Fruit fly (Drosophila melanogaster) whole organism, embryonic: ENCODE measurements around the gene SMC1.

Source experiments
- Asciz ChIP-seq: fragments of 200-800 bp; sonication (Bioruptor generic); optimal IDR thresholded peaks from 2 replicates; lab custom pipeline; 2017; ENCODE audit warnings: missing biosample characterization, mild to moderate bottlenecking, missing genetic modification characterization, missing genetic modification reagents
- BtbVII ChIP-seq: fragments of 200-800 bp; sonication (Bioruptor generic); optimal IDR thresholded peaks from 3 replicates; lab custom pipeline; 2017; ENCODE audit warnings: missing biosample characterization, mild to moderate bottlenecking, missing genetic modification characterization
- C15 ChIP-seq: fragments of 200-800 bp; sonication (Bioruptor generic); IDR thresholded peaks from 3 replicates; pipeline ENCODE4 v1.3.6; 2022; ENCODE audit warnings: missing biosample characterization, missing genetic modification characterization
- CG11696 ChIP-seq: fragments of 200-800 bp; sonication (Bioruptor generic); IDR thresholded peaks from 2 replicates; pipeline ENCODE4 v1.3.6; 2022; ENCODE audit warnings: missing biosample characterization, missing genetic modification characterization
- CG12155 ChIP-seq: fragments of 200-800 bp; sonication (Bioruptor generic); optimal IDR thresholded peaks from 3 replicates; lab custom pipeline; 2016; ENCODE audit warnings: missing biosample characterization, missing genetic modification characterization
- CG13775 ChIP-seq: fragments of 200-800 bp; sonication (Bioruptor generic); optimal IDR thresholded peaks from 3 replicates; lab custom pipeline; 2017; ENCODE audit warnings: missing biosample characterization, mild to moderate bottlenecking, missing genetic modification characterization
- CG14710 ChIP-seq: fragments of 200-800 bp; sonication (Bioruptor generic); optimal IDR thresholded peaks from 3 replicates; lab custom pipeline; 2019; ENCODE audit warnings: missing biosample characterization, mild to moderate bottlenecking, missing genetic modification characterization, moderate library complexity
- CG14860 ChIP-seq: fragments of 200-800 bp; sonication (Bioruptor generic); IDR thresholded peaks from 3 replicates; pipeline ENCODE4 v1.3.6; 2022; ENCODE audit warnings: missing biosample characterization, missing genetic modification characterization; ENCODE audit not compliant: partially characterized antibody
- CG1529 ChIP-seq: fragments of 200-800 bp; sonication (Bioruptor generic); optimal IDR thresholded peaks from 3 replicates; lab custom pipeline; 2018; ENCODE audit warnings: missing biosample characterization, missing genetic modification characterization
- CG15601 ChIP-seq: fragments of 200-800 bp; sonication (Bioruptor generic); optimal IDR thresholded peaks from 3 replicates; lab custom pipeline; 2019; ENCODE audit warnings: missing biosample characterization, mild to moderate bottlenecking, missing genetic modification characterization, moderate library complexity
- CG17361 ChIP-seq: fragments of 200-800 bp; sonication (Bioruptor generic); IDR thresholded peaks from 3 replicates; pipeline ENCODE4 v1.3.6; 2022; ENCODE audit warnings: missing biosample characterization, missing genetic modification characterization
- CG1792 ChIP-seq: fragments of 200-800 bp; sonication (Bioruptor generic); optimal IDR thresholded peaks from 2 replicates; lab custom pipeline; 2016; ENCODE audit warnings: missing biosample characterization, missing genetic modification characterization
- CG2202 ChIP-seq: fragments of 200-800 bp; sonication (Bioruptor generic); optimal IDR thresholded peaks from 2 replicates; lab custom pipeline; 2018; ENCODE audit warnings: missing biosample characterization, mild to moderate bottlenecking, missing genetic modification characterization
- CG32767 ChIP-seq: fragments of 200-800 bp; sonication (Bioruptor generic); IDR thresholded peaks from 2 replicates; pipeline ENCODE4 v1.3.6; 2022; ENCODE audit warnings: missing biosample characterization, missing genetic modification characterization
- CG33557 ChIP-seq: fragments of 200-800 bp; sonication (Bioruptor generic); optimal IDR thresholded peaks from 2 replicates; lab custom pipeline; 2019; ENCODE audit warnings: missing biosample characterization, mild to moderate bottlenecking, missing genetic modification characterization, moderate library complexity
- CG6272 ChIP-seq: fragments of 200-800 bp; sonication (Bioruptor generic); IDR thresholded peaks from 2 replicates; pipeline ENCODE4 v1.3.6; 2022; ENCODE audit warnings: missing biosample characterization, missing genetic modification characterization
- CG8359 ChIP-seq: fragments of 200-800 bp; sonication (Bioruptor generic); optimal IDR thresholded peaks from 2 replicates; lab custom pipeline; 2017; ENCODE audit warnings: missing biosample characterization, mild to moderate bottlenecking, missing genetic modification characterization, borderline replicate concordance
- Chrac-16 ChIP-seq: fragments of 200-800 bp; sonication (Bioruptor generic); optimal IDR thresholded peaks from 3 replicates; lab custom pipeline; 2016; ENCODE audit warnings: missing biosample characterization, missing genetic modification characterization
- Dad ChIP-seq: fragments of 200-800 bp; sonication (Bioruptor generic); optimal IDR thresholded peaks from 3 replicates; lab custom pipeline; 2016; ENCODE audit warnings: missing biosample characterization, missing genetic modification characterization
- Dbx ChIP-seq: fragments of 200-800 bp; sonication (Bioruptor generic); IDR thresholded peaks from 3 replicates; pipeline ENCODE4 v1.3.6; 2022; ENCODE audit warnings: missing biosample characterization, missing genetic modification characterization
- E2f2 ChIP-seq: fragments of 200-800 bp; sonication (Bioruptor generic); IDR thresholded peaks from 2 replicates; pipeline ENCODE4 v1.3.6; 2022; ENCODE audit warnings: missing biosample characterization, missing genetic modification characterization
- Elba2 ChIP-seq: fragments of 200-800 bp; sonication (Bioruptor generic); optimal IDR thresholded peaks from 3 replicates; lab custom pipeline; 2016; ENCODE audit warnings: missing biosample characterization, missing genetic modification characterization
- Fer2 ChIP-seq: fragments of 200-800 bp; sonication (Bioruptor generic); optimal IDR thresholded peaks from 2 replicates; lab custom pipeline; 2018; ENCODE audit warnings: missing biosample characterization, mild to moderate bottlenecking, missing genetic modification characterization, moderate library complexity
- Fer3 ChIP-seq: fragments of 200-800 bp; sonication (Bioruptor generic); optimal IDR thresholded peaks from 2 replicates; lab custom pipeline; 2018; ENCODE audit warnings: missing biosample characterization, mild to moderate bottlenecking, missing genetic modification characterization, moderate library complexity
- Hand ChIP-seq: fragments of 200-800 bp; sonication (Bioruptor generic); optimal IDR thresholded peaks from 2 replicates; lab custom pipeline; 2017; ENCODE audit warnings: mild to moderate bottlenecking, missing biosample characterization, missing genetic modification reagents, missing genetic modification characterization
- Hr51 ChIP-seq, 2 experiments: fragments of 200-800 bp; sonication (Bioruptor generic); optimal IDR thresholded peaks; 2 replicates in 1 of 2; 3 replicates in 1 of 2; lab custom pipeline; 2016 to 2018; ENCODE audit warnings: missing biosample characterization in 2 of 2, missing genetic modification characterization in 2 of 2, mild to moderate bottlenecking in 1 of 2, moderate library complexity in 1 of 2
- Hsf ChIP-seq: fragments of 200-800 bp; sonication (Bioruptor generic); optimal IDR thresholded peaks from 3 replicates; lab custom pipeline; 2016; ENCODE audit warnings: missing biosample characterization, missing genetic modification characterization
- Kr ChIP-seq: fragments of 200-800 bp; sonication (Bioruptor generic); optimal IDR thresholded peaks from 2 replicates; lab custom pipeline; 2017; ENCODE audit warnings: missing biosample characterization, mild to moderate bottlenecking, missing genetic modification characterization
- Lim3 ChIP-seq: fragments of 200-800 bp; sonication (Bioruptor generic); IDR thresholded peaks from 2 replicates; pipeline ENCODE4 v1.3.6; 2022; ENCODE audit warnings: missing biosample characterization, missing genetic modification characterization
- NC2β ChIP-seq: fragments of 200-800 bp; sonication (Bioruptor generic); optimal IDR thresholded peaks from 2 replicates; lab custom pipeline; 2016; ENCODE audit warnings: missing biosample characterization, missing genetic modification characterization
- NFAT ChIP-seq: fragments of 200-800 bp; sonication (Bioruptor generic); IDR thresholded peaks from 2 replicates; pipeline ENCODE4 v1.3.6; 2022; ENCODE audit warnings: missing biosample characterization, missing genetic modification characterization
- Optix ChIP-seq: fragments of 200-800 bp; sonication (Bioruptor generic); IDR thresholded peaks from 3 replicates; pipeline ENCODE4 v1.3.6; 2022; ENCODE audit warnings: missing biosample characterization, missing genetic modification characterization
- Ravus ChIP-seq: fragments of 200-800 bp; sonication (Bioruptor generic); IDR thresholded peaks from 2 replicates; pipeline ENCODE4 v1.3.6; 2022; ENCODE audit warnings: missing biosample characterization, missing genetic modification characterization
- Sox100B ChIP-seq: fragments of 200-800 bp; sonication (Bioruptor generic); optimal IDR thresholded peaks from 3 replicates; lab custom pipeline; 2018; ENCODE audit warnings: missing biosample characterization, mild to moderate bottlenecking, missing genetic modification characterization
- Sox102F ChIP-seq: fragments of 200-800 bp; sonication (Bioruptor generic); optimal IDR thresholded peaks from 2 replicates; lab custom pipeline; 2018; ENCODE audit warnings: missing biosample characterization, mild to moderate bottlenecking, missing genetic modification characterization, moderate library complexity
- YL-1 ChIP-seq: fragments of 200-800 bp; sonication (Bioruptor generic); optimal IDR thresholded peaks from 3 replicates; lab custom pipeline; 2017; ENCODE audit warnings: missing biosample characterization, mild to moderate bottlenecking, missing genetic modification characterization
- ab ChIP-seq: fragments of 200-800 bp; sonication (Bioruptor generic); optimal IDR thresholded peaks from 2 replicates; lab custom pipeline; 2016; ENCODE audit warnings: missing biosample characterization, missing genetic modification characterization
- bab2 ChIP-seq: fragments of 200-800 bp; sonication (Bioruptor generic); optimal IDR thresholded peaks from 2 replicates; lab custom pipeline; 2016; ENCODE audit warnings: missing biosample characterization, missing genetic modification characterization
- cato ChIP-seq: fragments of 200-800 bp; sonication (Bioruptor generic); optimal IDR thresholded peaks from 2 replicates; lab custom pipeline; 2016; ENCODE audit warnings: missing biosample characterization, missing genetic modification characterization, borderline replicate concordance
- crc ChIP-seq: fragments of 200-800 bp; sonication (Bioruptor generic); optimal IDR thresholded peaks from 2 replicates; lab custom pipeline; 2016; ENCODE audit warnings: missing biosample characterization, missing genetic modification characterization
- dmrt11E ChIP-seq: fragments of 200-800 bp; sonication (Bioruptor generic); optimal IDR thresholded peaks from 3 replicates; lab custom pipeline; 2018; ENCODE audit warnings: missing biosample characterization, mild to moderate bottlenecking, missing genetic modification characterization, moderate library complexity
- dmrt99B ChIP-seq: fragments of 200-800 bp; sonication (Bioruptor generic); optimal IDR thresholded peaks from 2 replicates; lab custom pipeline; 2018; ENCODE audit warnings: missing biosample characterization, mild to moderate bottlenecking, missing genetic modification characterization, moderate library complexity
- hb ChIP-seq: fragments of 200-800 bp; sonication (Bioruptor generic); IDR thresholded peaks from 3 replicates; pipeline ENCODE4 v1.3.6; 2022; ENCODE audit warnings: missing biosample characterization, missing genetic modification characterization; ENCODE audit not compliant: partially characterized antibody
- jigr1 ChIP-seq: fragments of 200-800 bp; sonication (Bioruptor generic); IDR thresholded peaks from 3 replicates; pipeline ENCODE4 v1.3.6; 2022; ENCODE audit warnings: missing biosample characterization, missing genetic modification characterization
- maf-S ChIP-seq: fragments of 200-800 bp; sonication (Bioruptor generic); optimal IDR thresholded peaks from 2 replicates; lab custom pipeline; 2016; ENCODE audit warnings: missing biosample characterization, missing genetic modification characterization
- mam ChIP-seq: fragments of 200-800 bp; sonication (Bioruptor generic); optimal IDR thresholded peaks from 3 replicates; lab custom pipeline; 2016; ENCODE audit warnings: missing biosample characterization, missing genetic modification characterization
- sr ChIP-seq: fragments of 200-800 bp; sonication (Bioruptor generic); IDR thresholded peaks from 3 replicates; pipeline ENCODE4 v1.3.6; 2022; ENCODE audit warnings: missing biosample characterization, missing genetic modification characterization
- tin ChIP-seq: fragments of 200-800 bp; sonication (Bioruptor generic); optimal IDR thresholded peaks from 3 replicates; lab custom pipeline; 2016; ENCODE audit warnings: missing biosample characterization, missing genetic modification characterization
- unpg ChIP-seq: fragments of 200-800 bp; sonication (Bioruptor generic); optimal IDR thresholded peaks from 3 replicates; lab custom pipeline; 2018; ENCODE audit warnings: missing biosample characterization, mild to moderate bottlenecking, missing genetic modification characterization, moderate library complexity
- vvl ChIP-seq: fragments of 200-800 bp; sonication (Bioruptor generic); IDR thresholded peaks from 2 replicates; pipeline ENCODE4 v1.3.6; 2022; ENCODE audit warnings: missing biosample characterization, missing genetic modification characterization

SMC1 gene

dm6 chr3R:24051459-24052165 is 6.5 kb upstream of the SMC1 start (continued):
- TF ChIP-seq Fer3 (tag; lab: Kevin White, UChicago): no peak
- no peak for TF ChIP-seq Ravus (GFP tag; lab: Robert Waterston, UW)
- peak; percentile 79 for TF ChIP-seq NFAT (GFP tag; lab: Robert Waterston, UW)
- TF ChIP-seq sr (GFP tag; lab: Robert Waterston, UW): 0 out of 3 replicates have a peak, but pooled peaks have one; percentile 15
- no peak for TF ChIP-seq jigr1 (GFP tag; lab: Robert Waterston, UW)
- no peak for TF ChIP-seq CG33557 (GFP tag; lab: Kevin White, UChicago)
- no peak for TF ChIP-seq CG13775 (GFP tag; lab: Kevin White, UChicago)
- peak; percentile 29 for TF ChIP-seq vvl
- TF ChIP-seq Hand (GFP tag; lab: Kevin White, UChicago): no peak
- no peak for TF ChIP-seq CG2202
- TF ChIP-seq Lim3 (GFP tag; lab: Robert Waterston, UW): no peak
- TF ChIP-seq CG17361 (GFP tag; lab: Robert Waterston, UW): 0 out of 3 replicates have a peak, but pooled peaks have one; percentile 9
- no peak for TF ChIP-seq CG8359
- no peak for TF ChIP-seq CG15601 (tag; lab: Kevin White, UChicago)
- TF ChIP-seq CG14860: no peak
- TF ChIP-seq crc: no peak
- no peak for TF ChIP-seq tin (GFP tag; lab: Kevin White, UChicago)
- TF ChIP-seq Hr51 (GFP tag; optimal IDR thresholded peaks at IDR 0.05; lab: Kevin White, UChicago): no peak
- no peak for TF ChIP-seq Kr (GFP tag; lab: Kevin White, UChicago)
- TF ChIP-seq dmrt11E: no peak
- TF ChIP-seq Sox100B (GFP tag; lab: Kevin White, UChicago): no peak
- no peak for TF ChIP-seq CG1792 (GFP tag; lab: Kevin White, UChicago)
- TF ChIP-seq CG14710 (tag; lab: Kevin White, UChicago): no peak
- no peak for TF ChIP-seq C15 (GFP tag; lab: Robert Waterston, UW)
- TF ChIP-seq E2f2 (GFP tag; lab: Robert Waterston, UW): peak; percentile 42; the same call in 1 of the 2 replicates
- TF ChIP-seq bab2 (GFP tag; lab: Kevin White, UChicago): peak; percentile 3
- TF ChIP-seq Sox102F (GFP tag; lab: Kevin White, UChicago): no peak
- no peak for TF ChIP-seq mam (GFP tag; lab: Kevin White, UChicago)
- no peak for TF ChIP-seq maf-S (GFP tag; lab: Kevin White, UChicago)
- TF ChIP-seq ab: no peak
- TF ChIP-seq YL-1 (GFP tag; lab: Kevin White, UChicago): no peak
- no peak for TF ChIP-seq Chrac-16 (GFP tag; lab: Kevin White, UChicago)
- TF ChIP-seq hb (GFP tag; lab: Robert Waterston, UW): no peak
- TF ChIP-seq Asciz (GFP tag; lab: Kevin White, UChicago): no peak
- peak; percentile 49 for TF ChIP-seq BtbVII (GFP tag; lab: Kevin White, UChicago)
- no peak for TF ChIP-seq Dad (GFP tag; lab: Kevin White, UChicago)
- TF ChIP-seq CG1529: no peak
- no peak for TF ChIP-seq NC2β (GFP tag; lab: Kevin White, UChicago)
- no peak for TF ChIP-seq CG6272 (GFP tag; lab: Robert Waterston, UW)
- no peak for TF ChIP-seq cato (GFP tag; lab: Kevin White, UChicago)
- no peak for TF ChIP-seq Elba2 (GFP tag; lab: Kevin White, UChicago)
- no peak for TF ChIP-seq dmrt99B (tag; lab: Kevin White, UChicago)
- no peak for TF ChIP-seq CG32767 (GFP tag; lab: Robert Waterston, UW)
- no peak for TF ChIP-seq Optix (GFP tag; lab: Robert Waterston, UW)
- TF ChIP-seq CG11696 (GFP tag; lab: Robert Waterston, UW): no peak
- TF ChIP-seq Dbx (GFP tag; lab: Robert Waterston, UW): no peak
- no peak for TF ChIP-seq Fer2 (tag; lab: Kevin White, UChicago)
- no peak for TF ChIP-seq CG12155 (GFP tag; lab: Kevin White, UChicago)
- no peak for TF ChIP-seq Hsf (GFP tag; lab: Kevin White, UChicago)
- no peak for TF ChIP-seq unpg (GFP tag; lab: Kevin White, UChicago)
